Worm (Caenorhabditis elegans): ENCODE measurements around the gene zip-11.

zip-11 gene

DNA sequence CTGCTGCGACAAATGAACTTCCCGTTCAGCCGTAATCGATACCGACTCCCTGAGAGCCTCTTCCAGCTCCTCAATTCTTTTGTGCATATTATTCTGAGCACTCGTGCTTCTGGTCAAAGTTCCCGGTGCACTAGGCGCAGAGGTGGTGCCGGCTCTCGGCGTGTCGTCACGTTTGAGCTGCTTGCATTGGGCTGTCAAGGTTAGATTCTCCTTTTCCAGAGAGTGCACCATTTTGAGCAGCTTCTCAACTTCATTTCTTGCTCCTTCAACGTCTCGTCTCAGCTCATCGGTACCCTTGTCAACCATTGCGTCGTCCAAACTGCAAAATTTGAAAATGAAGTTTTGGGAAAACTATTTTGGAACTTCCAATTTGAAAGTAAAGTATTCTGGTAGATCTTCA is 34.4 kb downstream of the zip-11 start:
- TF ChIP-seq hlh-4 (tag; optimal IDR thresholded peaks at IDR 0.05) (no peak), ztf-11 (tag; optimal IDR thresholded peaks at IDR 0.05) (no peak), vab-15 (tag; optimal IDR thresholded peaks at IDR 0.05) (no peak), fkh-4 (tag; optimal IDR thresholded peaks at IDR 0.05; ENCODE audit: borderline replicate concordance) (no peak), xbp-1 (tag; optimal IDR thresholded peaks at IDR 0.05) (no peak), elt-3 (tag; optimal IDR thresholded peaks at IDR 0.05) (no peak), aha-1 (tag; optimal IDR thresholded peaks at IDR 0.05) (no peak), Y116A8C.19 (tag; optimal IDR thresholded peaks at IDR 0.05; ENCODE audit: borderline replicate concordance) (no peak)

DNA sequence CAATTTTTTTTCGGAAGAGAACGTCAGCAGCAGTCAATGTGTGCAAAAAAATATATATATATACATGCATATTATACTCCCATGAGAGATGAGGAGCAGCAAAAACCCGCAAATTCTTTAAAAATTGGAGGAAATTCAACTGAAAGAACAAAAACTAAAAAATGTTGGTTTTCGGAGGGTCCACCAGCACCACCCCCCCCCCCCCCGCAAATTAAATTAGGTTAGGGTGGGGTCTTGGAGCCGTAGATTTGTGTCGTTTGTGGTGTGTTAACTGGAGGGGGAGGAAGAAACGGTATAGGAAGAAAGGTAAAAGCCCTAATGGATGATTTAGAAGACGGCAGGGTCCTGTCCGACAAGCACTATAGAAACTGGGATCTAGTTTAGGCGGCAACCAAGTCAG is 37.3 kb downstream of the zip-11 start:
- no peak for TF ChIP-seq efl-1 (optimal IDR thresholded peaks at IDR 0.05)
- TF ChIP-seq efl-1 (GFP tag; optimal IDR thresholded peaks at IDR 0.05 in 1 of 2), result peak in 1 of 2 experiments; percentile 41
- TF ChIP-seq lin-14 (GFP tag; optimal IDR thresholded peaks at IDR 0.05), result peak; percentile 1
- TF ChIP-seq ceh-8 (GFP tag; optimal IDR thresholded peaks at IDR 0.05), result peak; percentile 83
- no peak for TF ChIP-seq pqm-1 (tag; optimal IDR thresholded peaks at IDR 0.05)

DNA sequence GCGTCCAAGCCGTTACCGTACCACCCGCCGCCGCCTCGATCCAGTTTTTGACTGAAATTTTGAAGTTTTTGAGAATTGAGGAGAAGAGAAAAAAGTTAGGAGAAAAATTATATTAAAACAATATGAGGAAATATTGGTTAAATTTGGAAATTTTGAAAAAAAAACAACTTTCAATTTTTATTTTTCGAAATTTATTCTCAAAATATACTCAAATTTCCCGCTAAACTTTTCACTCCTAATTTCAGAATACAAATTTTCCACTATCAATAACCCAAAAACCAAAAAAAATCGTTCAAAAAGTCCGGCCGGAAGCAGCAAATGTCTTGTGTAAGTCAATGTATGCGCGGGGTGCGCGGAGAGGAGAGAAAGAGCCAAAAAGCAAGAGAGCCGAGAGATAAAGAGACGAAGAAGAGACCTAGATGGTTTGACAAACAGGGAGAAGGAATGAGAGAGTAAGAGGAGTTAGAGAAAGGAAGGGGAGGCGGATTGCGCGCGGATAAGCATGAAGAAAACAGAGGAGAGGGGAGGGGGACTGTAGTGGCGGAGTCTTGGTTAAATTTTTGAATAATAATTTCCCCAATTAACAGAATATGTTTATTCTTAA is 39.0 kb downstream of the zip-11 start, which contains the start of gene elks-1:
elks-1 (minus strand) TSS at position 51 of the 604 bp plus-strand sequence.
- TF ChIP-seq jun-1 (tag; optimal IDR thresholded peaks at IDR 0.05), result no peak
- TF ChIP-seq hlh-17 (GFP tag; optimal IDR thresholded peaks at IDR 0.05; ENCODE audit: borderline replicate concordance), result no peak
- TF ChIP-seq lsy-2 (tag; optimal IDR thresholded peaks at IDR 0.05), result peak in 1 of 2 experiments; percentile 21
- no peak for TF ChIP-seq pax-3 (tag; optimal IDR thresholded peaks at IDR 0.05)
- peak; percentile 42 to 57 for TF ChIP-seq efl-1 (optimal IDR thresholded peaks at IDR 0.05)
- TF ChIP-seq efl-1 (GFP tag; optimal IDR thresholded peaks at IDR 0.05 in 1 of 2), result peak in 1 of 2 experiments; percentile 75
- TF ChIP-seq blmp-1 (tag; optimal IDR thresholded peaks at IDR 0.05), result peak; percentile 7
- TF ChIP-seq sptf-1 (tag; optimal IDR thresholded peaks at IDR 0.05), result no peak
- TF ChIP-seq isw-1 (GFP tag; IDR thresholded peaks at IDR 0.05), result no peak
- TF ChIP-seq ztf-11 (tag; optimal IDR thresholded peaks at IDR 0.05), result no peak
- TF ChIP-seq unc-98 (GFP tag; IDR thresholded peaks at IDR 0.05), result no peak
- no peak for TF ChIP-seq lir-3 (tag; optimal IDR thresholded peaks at IDR 0.05; ENCODE audit: poor library complexity)
- TF ChIP-seq ces-1 (GFP tag; optimal IDR thresholded peaks at IDR 0.05), result no peak
- no peak for TF ChIP-seq mab-9 (GFP tag; IDR thresholded peaks at IDR 0.05)
- no peak for TF ChIP-seq unc-62 (GFP tag; optimal IDR thresholded peaks at IDR 0.05)
- peak; percentile 19 for TF ChIP-seq lin-14 (GFP tag; optimal IDR thresholded peaks at IDR 0.05)
- no peak for TF ChIP-seq unc-86 (tag; optimal IDR thresholded peaks at IDR 0.05)
- peak in 1 of 3 experiments; percentile 32 for TF ChIP-seq ceh-82 (tag; optimal IDR thresholded peaks at IDR 0.05)
- no peak for TF ChIP-seq zag-1 (tag; optimal IDR thresholded peaks at IDR 0.05)
- TF ChIP-seq tbx-2 (tag; optimal IDR thresholded peaks at IDR 0.05), result no peak

DNA sequence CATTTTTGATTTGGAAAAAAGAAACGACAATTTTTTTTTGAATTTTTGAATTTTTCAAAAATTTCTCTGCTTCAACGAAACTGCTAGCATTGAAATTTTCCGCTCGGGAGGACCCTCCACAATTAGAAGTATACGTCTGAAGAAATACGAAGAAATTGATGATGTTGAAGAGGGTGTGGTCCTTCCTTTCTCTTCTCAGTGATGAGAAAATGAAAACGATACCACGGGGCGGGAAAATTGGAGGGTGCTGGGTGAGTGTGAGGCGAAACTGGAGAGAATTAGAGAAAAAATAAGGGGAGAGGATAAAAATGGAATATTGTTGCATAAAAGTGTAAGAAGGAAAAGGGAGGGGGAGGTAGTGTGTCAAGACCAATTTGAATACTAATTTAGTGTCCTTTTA is 40.9 kb downstream of the zip-11 start:
- TF ChIP-seq lin-13 (GFP tag; optimal IDR thresholded peaks at IDR 0.05), result no peak
- TF ChIP-seq ceh-82 (tag; optimal IDR thresholded peaks at IDR 0.05), result peak in 1 of 3 experiments; percentile 16
- peak; percentile 55 for TF ChIP-seq nhr-85 (tag)
- TF ChIP-seq ceh-90 (tag; optimal IDR thresholded peaks at IDR 0.05), result no peak
- no peak for TF ChIP-seq ets-5 (GFP tag; IDR thresholded peaks at IDR 0.05)
- no peak for TF ChIP-seq dpl-1 (GFP tag; optimal IDR thresholded peaks at IDR 0.05)
- peak; percentile 28 for TF ChIP-seq lin-14 (GFP tag; optimal IDR thresholded peaks at IDR 0.05)
- no peak for TF ChIP-seq hlh-4 (tag; optimal IDR thresholded peaks at IDR 0.05)
- TF ChIP-seq blmp-1 (tag; optimal IDR thresholded peaks at IDR 0.05), result peak; percentile 90

DNA sequence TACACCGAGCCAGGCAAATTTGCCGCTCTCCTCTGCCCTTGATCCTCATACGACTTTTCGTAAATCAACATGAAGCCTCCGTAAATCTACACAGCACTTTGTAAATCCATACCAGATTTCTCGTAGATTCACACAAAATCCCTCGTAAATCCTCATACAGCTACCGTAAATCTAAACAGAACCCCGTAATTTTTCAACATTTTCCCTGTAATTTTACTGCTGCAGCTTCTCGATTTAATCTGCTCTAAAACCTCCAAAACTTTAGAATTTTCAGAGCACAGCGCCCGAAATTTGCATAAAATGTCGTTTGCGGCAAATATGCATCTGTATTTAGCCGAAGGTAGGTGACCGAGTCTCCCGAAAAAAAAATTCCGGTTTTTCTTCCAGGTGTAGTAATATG is 43.7 kb downstream of the zip-11 start, which contains the start of gene F42A6.1:
F42A6.1 (plus strand) TSS at position 301 of the 400 bp plus-strand sequence.
- TF ChIP-seq irx-1 (tag; optimal IDR thresholded peaks at IDR 0.05), result no peak
- TF ChIP-seq efl-1 (optimal IDR thresholded peaks at IDR 0.05), result no peak
- peak in 1 of 2 experiments; percentile 71 for TF ChIP-seq efl-1 (GFP tag; optimal IDR thresholded peaks at IDR 0.05 in 1 of 2)
- peak; percentile 11 for TF ChIP-seq nhr-85 (tag)

Data from whole organism, L1 larva.